Comparison of ENCODE assay signal across 2 worm cellular contexts in the genomic region with DNA sequence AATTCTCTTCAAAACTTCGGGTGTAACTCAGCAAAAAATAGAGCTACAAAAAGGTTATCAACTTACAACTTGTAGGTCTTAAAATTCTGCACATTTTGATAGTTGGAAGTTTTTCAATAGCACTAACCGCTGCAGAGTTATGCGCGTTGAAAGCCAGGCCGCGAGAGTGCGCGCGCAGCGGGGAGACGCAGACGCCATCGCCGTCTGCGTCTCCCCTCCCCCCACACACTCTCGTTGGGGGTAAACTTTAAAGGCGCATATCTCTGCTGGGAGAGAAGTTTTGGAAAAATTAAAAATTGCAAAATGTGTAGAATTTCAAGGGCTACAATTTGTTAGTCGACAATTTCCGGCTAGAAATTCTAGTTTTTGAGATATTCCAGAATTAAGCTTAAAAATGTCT.
TF ChIP-seq lines count a peak whose summit lies in the region.

No protein-coding gene starts in this region.

TF ChIP-seq in whole organism, L4 larva, 104 proteins besides CTCF, POLR2A, EP300 and RAD21:
- no peak for TF ChIP-seq ceh-20 (GFP tag; IDR thresholded peaks at IDR 0.05; lab: Robert Waterston, UW)
- peak; percentile 34; the same call in 1 of the 2 replicates for TF ChIP-seq set-16 (GFP tag; IDR thresholded peaks at IDR 0.05; lab: Robert Waterston, UW)
- 0 out of 2 replicates have a peak, but pooled peaks have one; percentile 8 for TF ChIP-seq lin-38 (GFP tag; IDR thresholded peaks at IDR 0.05; lab: Robert Waterston, UW)

TF ChIP-seq in whole organism, young adult, 124 proteins besides CTCF, POLR2A, EP300 and RAD21:
- TF ChIP-seq somi-1 (GFP tag; optimal IDR thresholded peaks at IDR 0.05; lab: Kevin White, UChicago) = no peak
- no peak for TF ChIP-seq F23B12.7 (tag; optimal IDR thresholded peaks at IDR 0.05; lab: Kevin White, UChicago; ENCODE audit: insufficient read depth)
- TF ChIP-seq madf-10 (tag; optimal IDR thresholded peaks at IDR 0.05; lab: Kevin White, UChicago) = no peak
- peak; percentile 79 for TF ChIP-seq hmg-1.2 (GFP tag; IDR thresholded peaks at IDR 0.05; lab: Robert Waterston, UW)
- peak; percentile 63 for TF ChIP-seq zfh-2 (GFP tag; conservative IDR thresholded peaks at IDR 0.05; lab: Robert Waterston, UW)
- no peak for TF ChIP-seq tbx-9 (tag; optimal IDR thresholded peaks at IDR 0.05; lab: Kevin White, UChicago; ENCODE audit: borderline replicate concordance)
